Worm (Caenorhabditis elegans) whole organism, late embryonic: ENCODE measurements around the gene F42G8.8.

ENCODE experiments used
- K09A11.1 ChIP-seq: sonication (generic microtip); optimal IDR thresholded peaks from 2 replicates; lab custom pipeline; 2017; ENCODE audit warnings: antibody characterized with exemption, mild to moderate bottlenecking, missing genetic modification characterization, missing compliant biosample characterization; ENCODE audit not compliant: insufficient read depth
- ama-1 ChIP-seq: fragments of 150-350 bp; optimal IDR thresholded peaks from 2 replicates; lab custom pipeline; 2014
- elt-2 ChIP-seq: sonication (generic microtip); optimal IDR thresholded peaks from 2 replicates; lab custom pipeline; 2016; ENCODE audit warnings: missing genetic modification reagents, missing genetic modification characterization, missing compliant biosample characterization
- fkh-10 ChIP-seq: fragments of 150-350 bp; optimal IDR thresholded peaks from 2 replicates; lab custom pipeline; 2014; ENCODE audit warnings: missing biosample characterization, missing genetic modification reagents, missing genetic modification characterization
- hlh-15 ChIP-seq: sonication (generic microtip); optimal IDR thresholded peaks from 2 replicates; lab custom pipeline; 2016; ENCODE audit warnings: missing genetic modification characterization, missing compliant biosample characterization
- lin-11 ChIP-seq: fragments of 200-800 bp; sonication (Bioruptor generic); optimal IDR thresholded peaks from 2 replicates; lab custom pipeline; 2018; ENCODE audit warnings: mild to moderate bottlenecking, missing genetic modification characterization, missing compliant biosample characterization
- nfya-1 ChIP-seq: sonication (generic microtip); optimal IDR thresholded peaks from 2 replicates; lab custom pipeline; 2017; ENCODE audit warnings: missing genetic modification characterization, mild to moderate bottlenecking, missing compliant biosample characterization, antibody characterized with exemption, moderate library complexity
- pha-4 ChIP-seq: fragments of 150-350 bp; optimal IDR thresholded peaks from 2 replicates; lab custom pipeline; 2018; ENCODE audit warnings: missing biosample characterization, missing genetic modification reagents, missing genetic modification characterization
- sox-4 ChIP-seq: sonication (generic microtip); optimal IDR thresholded peaks from 2 replicates; lab custom pipeline; 2017; ENCODE audit warnings: mild to moderate bottlenecking, missing genetic modification characterization, inconsistent platforms, missing compliant biosample characterization
- tbx-2 ChIP-seq: sonication (generic microtip); optimal IDR thresholded peaks from 2 replicates; lab custom pipeline; 2016; ENCODE audit warnings: missing genetic modification characterization, missing compliant biosample characterization

ce11 chrIV:8157161-8157560 is 38.3 kb downstream of the F42G8.8 start, which contains the start of gene B0218.5:
- TF ChIP-seq tbx-2 (tag; lab: Kevin White, UChicago) = no peak
- TF ChIP-seq nfya-1 (tag; lab: Kevin White, UChicago) = no peak
- no peak for TF ChIP-seq hlh-15
- no peak for TF ChIP-seq ama-1 (lab: Kevin White, UChicago)
- no peak for TF ChIP-seq pha-4
- TF ChIP-seq sox-4 = no peak
- no peak for TF ChIP-seq fkh-10
- no peak for TF ChIP-seq K09A11.1 (tag; lab: Kevin White, UChicago)
- TF ChIP-seq lin-11 (tag; lab: Kevin White, UChicago) = no peak
- TF ChIP-seq elt-2 (tag; lab: Kevin White, UChicago) = no peak
